Worm (Caenorhabditis elegans) whole organism, L2 larva: ENCODE measurements around the gene T27E7.5.

Experiments used
- C34F6.9 ChIP-seq: fragments of 150-350 bp; optimal IDR thresholded peaks from 2 replicates; lab custom pipeline; 2014; ENCODE audit warnings: missing biosample characterization, missing genetic modification characterization
- F13H6.1 ChIP-seq: sonication (generic microtip); optimal IDR thresholded peaks from 2 replicates; lab custom pipeline; 2016; ENCODE audit warnings: missing genetic modification characterization, missing compliant biosample characterization
- R02D3.7 ChIP-seq: fragments of 150-350 bp; optimal IDR thresholded peaks from 2 replicates; lab custom pipeline; 2014; ENCODE audit warnings: missing biosample characterization, missing genetic modification characterization
- Y55F3AM.14 ChIP-seq: fragments of 200-800 bp; sonication (Bioruptor generic); optimal IDR thresholded peaks from 2 replicates; lab custom pipeline; 2018; ENCODE audit warnings: mild to moderate bottlenecking, missing genetic modification characterization, missing compliant biosample characterization
- alr-1 ChIP-seq: fragments of 150-350 bp; optimal IDR thresholded peaks from 2 replicates; lab custom pipeline; 2014; ENCODE audit warnings: missing biosample characterization, missing genetic modification characterization
- aly-2 ChIP-seq: fragments of 150-350 bp; optimal IDR thresholded peaks from 2 replicates; lab custom pipeline; 2014; ENCODE audit warnings: missing biosample characterization, missing genetic modification characterization
- ama-1 ChIP-seq: fragments of 150-350 bp; optimal IDR thresholded peaks from 2 replicates; lab custom pipeline; 2018; ENCODE audit warnings: inconsistent platforms
- blmp-1 ChIP-seq: sonication (generic microtip); optimal IDR thresholded peaks from 2 replicates; lab custom pipeline; 2017; ENCODE audit warnings: missing genetic modification characterization, mild to moderate bottlenecking, missing compliant biosample characterization, antibody characterized with exemption, moderate library complexity; ENCODE audit not compliant: insufficient read depth
- ceh-16 ChIP-seq: fragments of 150-350 bp; optimal IDR thresholded peaks from 2 replicates; lab custom pipeline; 2014; ENCODE audit warnings: missing biosample characterization, missing genetic modification characterization
- ceh-82 ChIP-seq: fragments of 150-350 bp; optimal IDR thresholded peaks from 2 replicates; lab custom pipeline; 2014; ENCODE audit warnings: missing biosample characterization, missing genetic modification characterization
- crh-2 ChIP-seq: sonication (generic microtip); optimal IDR thresholded peaks from 2 replicates; lab custom pipeline; 2017; ENCODE audit warnings: missing biosample characterization, missing genetic modification characterization
- egl-27 ChIP-seq: sonication (generic microtip); optimal IDR thresholded peaks from 3 replicates; lab custom pipeline; 2017; ENCODE audit warnings: missing biosample characterization, missing genetic modification reagents, missing genetic modification characterization
- elt-3 ChIP-seq: sonication (generic microtip); optimal IDR thresholded peaks from 2 replicates; lab custom pipeline; 2017; ENCODE audit warnings: missing biosample characterization, missing genetic modification characterization
- fos-1 ChIP-seq: fragments of 150-350 bp; optimal IDR thresholded peaks from 2 replicates; lab custom pipeline; 2014; ENCODE audit warnings: missing biosample characterization, missing genetic modification characterization
- gmeb-1 ChIP-seq: fragments of 150-350 bp; optimal IDR thresholded peaks from 2 replicates; lab custom pipeline; 2014; ENCODE audit warnings: missing biosample characterization, missing genetic modification characterization
- lin-11 ChIP-seq: fragments of 150-350 bp; sonication (generic microtip); optimal IDR thresholded peaks from 2 replicates; lab custom pipeline; 2014; ENCODE audit warnings: missing biosample characterization, missing genetic modification characterization, inconsistent platforms, mixed read lengths
- lin-13 ChIP-seq: fragments of 150-350 bp; optimal IDR thresholded peaks from 2 replicates; lab custom pipeline; 2014; ENCODE audit warnings: missing biosample characterization, missing genetic modification reagents, missing genetic modification characterization
- lin-39 ChIP-seq: fragments of 150-350 bp; optimal IDR thresholded peaks from 2 replicates; lab custom pipeline; 2014; ENCODE audit warnings: missing biosample characterization, missing genetic modification reagents, missing genetic modification characterization
- lsy-2 ChIP-seq, 2 experiments: fragments of 150-350 bp in 1 of 2; sonication (generic microtip) in 1 of 2; optimal IDR thresholded peaks; 2 replicates each; lab custom pipeline; 2014 to 2017; ENCODE audit warnings: missing biosample characterization in 2 of 2, missing genetic modification characterization in 2 of 2
- mab-5 ChIP-seq: fragments of 150-350 bp; optimal IDR thresholded peaks from 2 replicates; lab custom pipeline; 2014; ENCODE audit warnings: missing biosample characterization, missing genetic modification characterization
- mbf-1 ChIP-seq: sonication (generic microtip); optimal IDR thresholded peaks from 2 replicates; lab custom pipeline; 2017; ENCODE audit warnings: missing biosample characterization, missing genetic modification characterization
- mdl-1 ChIP-seq, 2 experiments: fragments of 150-350 bp in 1 of 2; sonication (generic microtip) in 1 of 2; optimal IDR thresholded peaks; 2 replicates each; lab custom pipeline; 2017; ENCODE audit warnings: missing biosample characterization in 2 of 2, missing genetic modification characterization in 2 of 2
- nhr-11 ChIP-seq: fragments of 150-350 bp; optimal IDR thresholded peaks from 2 replicates; lab custom pipeline; 2014; ENCODE audit warnings: missing biosample characterization, missing genetic modification characterization
- nhr-129 ChIP-seq: fragments of 150-350 bp; optimal IDR thresholded peaks from 2 replicates; lab custom pipeline; 2014; ENCODE audit warnings: missing biosample characterization, missing genetic modification characterization
- nhr-21 ChIP-seq: fragments of 150-350 bp; optimal IDR thresholded peaks from 2 replicates; lab custom pipeline; 2014; ENCODE audit warnings: missing biosample characterization, missing genetic modification characterization
- nhr-237 ChIP-seq: fragments of 150-350 bp; optimal IDR thresholded peaks from 2 replicates; lab custom pipeline; 2014; ENCODE audit warnings: missing biosample characterization, missing genetic modification characterization
- nhr-6 ChIP-seq: fragments of 150-350 bp; optimal IDR thresholded peaks from 2 replicates; lab custom pipeline; 2014; ENCODE audit warnings: missing biosample characterization, missing genetic modification characterization
- peb-1 ChIP-seq: fragments of 150-350 bp; optimal IDR thresholded peaks from 2 replicates; lab custom pipeline; 2014; ENCODE audit warnings: missing biosample characterization, missing genetic modification characterization
- sma-9 ChIP-seq, 2 experiments: fragments of 150-350 bp in 1 of 2; sonication (generic microtip) in 1 of 2; optimal IDR thresholded peaks; 2 replicates each; lab custom pipeline; 2014 to 2016; ENCODE audit warnings: missing genetic modification characterization in 2 of 2, mild to moderate bottlenecking in 1 of 2, missing biosample characterization in 1 of 2, missing compliant biosample characterization in 1 of 2, missing genetic modification reagents in 1 of 2, moderate library complexity in 1 of 2
- snpc-4 ChIP-seq: fragments of 150-350 bp; optimal IDR thresholded peaks from 2 replicates; lab custom pipeline; 2014; ENCODE audit warnings: missing biosample characterization, missing genetic modification characterization
- unc-55 ChIP-seq: fragments of 150-350 bp; sonication (generic microtip); optimal IDR thresholded peaks from 3 replicates; lab custom pipeline; 2014; ENCODE audit warnings: missing biosample characterization, missing genetic modification reagents, missing genetic modification characterization
- unc-62 ChIP-seq: fragments of 150-350 bp; optimal IDR thresholded peaks from 2 replicates; lab custom pipeline; 2014; ENCODE audit warnings: missing biosample characterization, missing genetic modification reagents, missing genetic modification characterization
- zag-1 ChIP-seq: fragments of 150-350 bp; optimal IDR thresholded peaks from 2 replicates; lab custom pipeline; 2014; ENCODE audit warnings: missing biosample characterization, missing genetic modification characterization
- ztf-1 ChIP-seq: fragments of 200-800 bp; sonication (Bioruptor generic); conservative IDR thresholded peaks from 2 replicates; pipeline ENCODE4 v1.3.6; 2022; ENCODE audit warnings: missing genetic modification characterization, missing compliant biosample characterization
- ztf-11 ChIP-seq: sonication (generic microtip); optimal IDR thresholded peaks from 2 replicates; lab custom pipeline; 2017; ENCODE audit warnings: missing biosample characterization, missing genetic modification characterization
- ztf-4 ChIP-seq: fragments of 150-350 bp; optimal IDR thresholded peaks from 2 replicates; lab custom pipeline; 2014; ENCODE audit warnings: missing biosample characterization, missing genetic modification characterization

Gene T27E7.5

DNA sequence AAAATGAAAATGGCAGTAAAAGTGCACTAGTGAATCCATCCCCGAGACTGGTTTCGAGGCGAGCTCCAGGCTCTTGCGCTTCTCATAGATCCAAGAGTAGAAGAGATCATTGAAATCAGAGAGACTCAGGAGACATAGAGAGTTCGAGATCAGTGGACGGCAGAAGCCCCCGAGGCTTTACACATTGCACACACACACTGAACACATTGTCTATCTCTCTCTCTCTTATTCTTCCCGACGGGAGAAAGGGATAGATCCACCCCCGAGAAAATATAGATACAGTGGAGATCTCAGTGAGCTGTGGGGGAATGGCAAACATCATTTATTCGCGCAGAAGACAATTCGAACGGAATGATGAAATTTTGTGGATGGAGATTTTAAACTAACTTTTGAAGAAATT lies 30.0 kb upstream of the T27E7.5 start:
- TF ChIP-seq F13H6.1 (tag; lab: Kevin White, UChicago) (peak; percentile 70), sma-9 (GFP tag; optimal IDR thresholded peaks at IDR 0.05; lab: Kevin White, UChicago) (peak; percentile 43), sma-9 (tag; optimal IDR thresholded peaks at IDR 0.05; lab: Kevin White, UChicago) (no peak), C34F6.9 (tag; lab: Kevin White, UChicago) (peak; percentile 18), nhr-129 (tag; lab: Kevin White, UChicago) (peak; percentile 82), peb-1 (tag; lab: Kevin White, UChicago) (no peak), snpc-4 (no peak), nhr-237 (no peak), mbf-1 (tag; lab: Kevin White, UChicago) (no peak), lin-39 (tag; lab: Kevin White, UChicago) (no peak)
- TF ChIP-seq, all 48 proteins: peak for 4

DNA sequence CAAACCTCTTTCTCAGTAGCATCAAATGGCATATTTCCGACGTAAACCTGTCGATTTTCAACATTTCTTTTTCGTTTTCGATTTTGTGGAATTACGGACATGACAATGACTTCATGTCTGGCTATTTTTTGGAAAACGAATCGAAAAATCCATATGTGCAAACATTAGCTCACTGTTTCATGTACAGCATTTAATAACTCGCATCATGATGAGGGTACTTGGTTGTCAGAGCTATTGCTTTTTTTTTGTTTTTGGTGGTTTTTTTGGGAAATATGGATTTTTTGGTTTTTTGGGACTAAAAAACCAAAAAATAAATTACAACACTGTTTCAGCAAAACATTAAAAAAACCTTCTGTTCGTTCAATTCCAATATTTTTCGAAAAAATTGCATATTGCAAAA lies 24.6 kb upstream of the T27E7.5 start, which contains the start of gene Y57G11A.5:
Gene Y57G11A.5, minus strand, starts transcription at position 101 of the 400 bp plus-strand sequence.
- TF ChIP-seq ztf-11 (tag; lab: Kevin White, UChicago) (no peak), gmeb-1 (tag; lab: Kevin White, UChicago) (no peak), lin-39 (tag; lab: Kevin White, UChicago) (no peak), nhr-6 (no peak), C34F6.9 (tag; lab: Kevin White, UChicago) (no peak), ama-1 (lab: Kevin White, UChicago) (no peak), ztf-4 (tag; lab: Kevin White, UChicago) (no peak), lin-11 (tag; lab: Kevin White, UChicago) (no peak), sma-9 (GFP tag; optimal IDR thresholded peaks at IDR 0.05; lab: Kevin White, UChicago) (no peak), sma-9 (tag; optimal IDR thresholded peaks at IDR 0.05; lab: Kevin White, UChicago) (no peak), mbf-1 (tag; lab: Kevin White, UChicago) (no peak), unc-62 (GFP tag; lab: Kevin White, UChicago) (no peak), mdl-1 (tag; optimal IDR thresholded peaks at IDR 0.05; lab: Kevin White, UChicago) (no peak), blmp-1 (tag; lab: Kevin White, UChicago) (no peak)

DNA sequence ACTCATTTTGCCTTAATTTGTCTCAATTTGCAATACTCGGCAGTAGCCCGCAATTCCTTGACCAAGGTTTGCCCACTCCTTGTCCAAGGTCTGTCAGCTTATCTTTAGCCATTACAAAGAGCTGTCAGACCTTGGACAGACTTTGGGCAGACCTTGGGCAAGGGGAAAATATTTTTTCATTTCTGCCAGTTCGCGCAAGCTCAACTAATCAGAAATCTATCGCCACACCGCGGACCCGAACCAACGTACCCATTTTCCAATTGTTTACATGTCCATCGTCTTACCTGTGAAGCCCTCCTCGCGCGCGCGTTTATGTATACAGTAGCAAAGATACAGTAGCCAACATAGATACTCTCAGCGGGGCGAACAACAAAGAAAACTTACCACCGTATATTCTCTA lies 21.8 kb upstream of the T27E7.5 start:
- TF ChIP-seq lin-11 (tag; lab: Kevin White, UChicago) = no peak
- no peak for TF ChIP-seq lsy-2 (tag; optimal IDR thresholded peaks at IDR 0.05; lab: Kevin White, UChicago)
- TF ChIP-seq ztf-1 (GFP tag; lab: Robert Waterston, UW) = no peak

DNA sequence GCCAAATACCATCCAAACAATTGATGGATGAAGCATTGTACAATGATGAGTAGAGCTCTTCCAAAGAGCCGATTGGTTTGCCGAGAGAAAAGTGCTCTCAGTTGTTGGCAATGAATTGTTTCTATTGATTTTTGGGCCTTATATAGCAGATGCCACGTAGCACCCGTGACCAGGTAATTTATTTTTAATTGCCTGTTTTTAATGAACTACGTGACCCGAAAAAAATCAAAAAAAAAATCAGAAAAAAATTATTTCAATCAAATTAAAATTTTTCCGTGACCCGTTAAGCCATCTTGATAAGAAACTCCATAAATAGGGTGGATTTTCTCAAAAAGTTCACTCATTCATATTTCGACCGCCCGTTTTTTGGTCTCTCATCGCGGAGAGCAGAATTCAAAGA lies 17.5 kb upstream of the T27E7.5 start, which contains the start of the genes Y57G11A.2 and T27E7.1:
Gene Y57G11A.2, minus strand, starts transcription at position 101 of the 400 bp plus-strand sequence.
Gene T27E7.1, plus strand, starts transcription at position 337 of the 400 bp plus-strand sequence.
- TF ChIP-seq ztf-4 (tag; lab: Kevin White, UChicago) (no peak), crh-2 (no peak), R02D3.7 (tag; lab: Kevin White, UChicago) (no peak), alr-1 (tag; lab: Kevin White, UChicago) (no peak), ama-1 (lab: Kevin White, UChicago) (no peak), fos-1 (tag; lab: Kevin White, UChicago) (no peak)
- TF ChIP-seq, all 48 proteins: peak for 0

DNA sequence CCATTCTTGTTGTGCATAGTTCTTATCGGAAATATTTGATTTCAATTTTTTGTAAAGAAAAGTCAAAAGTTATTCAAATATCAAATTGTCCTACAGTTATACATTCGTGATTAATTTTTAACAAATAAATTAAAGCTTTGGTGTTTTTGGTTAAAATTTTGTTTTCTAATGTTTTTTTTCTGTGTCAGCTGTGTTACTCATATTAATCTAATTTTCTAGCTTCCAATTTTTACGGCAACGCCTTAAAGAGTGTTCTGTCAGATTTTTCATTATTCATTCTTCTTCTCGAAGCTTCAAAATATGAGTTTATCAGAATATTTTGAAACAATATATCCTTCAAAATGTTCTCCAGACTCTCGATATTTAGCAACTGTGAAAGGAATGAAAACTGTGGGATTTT lies 13.4 kb upstream of the T27E7.5 start, which contains the start of gene srh-63:
Gene srh-63, plus strand, starts transcription at position 301 of the 400 bp plus-strand sequence.
- TF ChIP-seq egl-27 (tag; lab: Kevin White, UChicago) (no peak), lin-13 (GFP tag; lab: Kevin White, UChicago) (no peak), F13H6.1 (tag; lab: Kevin White, UChicago) (no peak), ceh-16 (tag; lab: Kevin White, UChicago) (no peak), nhr-21 (no peak), lsy-2 (tag; optimal IDR thresholded peaks at IDR 0.05; lab: Kevin White, UChicago) (no peak), nhr-6 (no peak), nhr-11 (tag; lab: Kevin White, UChicago) (no peak), ceh-82 (no peak), C34F6.9 (tag; lab: Kevin White, UChicago) (no peak), ama-1 (lab: Kevin White, UChicago) (no peak), ztf-4 (tag; lab: Kevin White, UChicago) (no peak), Y55F3AM.14 (GFP tag; lab: Kevin White, UChicago) (no peak), aly-2 (tag; lab: Kevin White, UChicago) (no peak), R02D3.7 (tag; lab: Kevin White, UChicago) (no peak), elt-3 (tag; lab: Kevin White, UChicago) (no peak), mab-5 (tag; lab: Kevin White, UChicago) (no peak), zag-1 (no peak), unc-55 (GFP tag; lab: Kevin White, UChicago) (no peak), nhr-237 (no peak)
